Worm (Caenorhabditis elegans): ENCODE data around the gene srx-23.

The srx-23 gene

DNA sequence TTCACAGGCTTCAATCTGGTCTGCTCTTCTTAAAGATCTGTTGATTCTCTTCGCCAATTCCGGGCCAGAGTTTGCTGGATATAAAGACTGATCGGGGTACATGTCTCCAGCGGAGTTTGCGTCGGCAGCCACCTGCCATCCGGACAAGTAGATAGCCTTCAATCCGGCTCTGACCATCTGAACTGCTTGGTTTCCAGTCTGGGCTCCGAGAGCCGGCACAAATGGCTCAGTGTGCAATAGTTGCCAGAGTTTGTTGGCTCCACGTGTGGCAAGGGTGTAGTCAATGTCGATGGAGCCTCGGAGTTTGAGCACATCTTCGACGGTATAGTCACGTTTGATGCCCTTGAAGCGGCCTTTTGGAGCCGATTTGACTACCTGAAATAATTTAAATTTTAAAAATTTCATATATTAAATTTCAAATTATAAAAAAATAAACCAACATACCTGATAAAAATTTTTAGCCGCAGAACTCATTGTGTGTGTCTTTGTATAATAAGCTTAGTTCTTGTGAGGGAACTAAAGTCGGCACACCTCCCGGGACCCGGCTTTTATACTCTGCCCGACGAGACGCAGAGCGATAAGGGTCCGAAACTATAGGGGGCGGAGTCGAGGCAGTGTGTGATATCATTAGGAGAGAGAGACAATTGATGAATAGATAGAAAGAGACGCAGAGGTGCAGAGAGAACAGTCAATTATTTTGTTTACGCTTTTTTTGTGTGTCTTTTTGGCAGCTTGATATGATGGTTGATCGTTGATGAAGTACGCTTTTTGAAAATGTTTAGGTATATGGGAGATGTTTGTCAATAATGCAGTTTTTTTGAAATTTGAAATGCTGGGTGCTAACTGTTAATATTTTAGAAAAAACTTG is 45.6 kb downstream of the srx-23 start, which contains the start of the genes icl-1 and srh-2:
Gene icl-1, minus strand, starts transcription at position 521 of the 868 bp plus-strand sequence.
Gene srh-2, plus strand, starts transcription at position 818 of the 868 bp plus-strand sequence.
- TF ChIP-seq W03F9.2 (tag; optimal IDR thresholded peaks at IDR 0.05), result peak; percentile 3
- TF ChIP-seq him-1 (tag; optimal IDR thresholded peaks at IDR 0.05), result no peak

DNA sequence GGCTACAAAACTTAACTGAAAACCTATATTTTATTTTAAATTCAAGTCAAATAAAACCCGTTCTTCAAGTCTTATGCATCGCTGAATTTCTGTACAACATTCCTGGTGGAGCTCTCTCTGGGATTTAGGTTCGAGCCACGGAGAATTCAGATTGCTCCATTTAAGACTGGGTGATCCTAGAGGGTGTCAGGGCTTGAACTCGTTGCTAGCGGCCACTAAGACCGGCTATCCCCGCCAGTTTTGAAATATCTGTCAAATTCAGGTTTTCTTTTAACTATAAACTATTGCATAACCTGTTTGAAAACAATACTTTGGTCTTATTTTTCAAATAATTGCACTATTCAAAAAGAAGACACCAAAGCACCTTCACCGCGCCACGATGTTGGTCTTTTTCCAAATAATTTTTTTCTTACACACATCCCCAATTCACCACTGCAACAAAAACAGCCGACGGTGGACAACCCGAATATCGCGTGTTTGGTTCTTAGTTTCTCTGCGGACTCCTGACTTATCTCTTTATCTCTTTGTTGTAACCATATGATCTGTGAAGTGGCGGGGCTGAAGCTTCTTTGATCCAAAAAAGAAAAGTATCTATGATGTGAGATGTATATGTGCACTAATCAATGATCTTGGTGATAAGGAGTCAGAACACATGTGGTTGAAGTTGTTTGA is 46.8 kb downstream of the srx-23 start:
- no peak for TF ChIP-seq dao-5 (tag; optimal IDR thresholded peaks at IDR 0.05)
- TF ChIP-seq W03F9.2 (tag; optimal IDR thresholded peaks at IDR 0.05), result no peak
- no peak for TF ChIP-seq him-1 (tag; optimal IDR thresholded peaks at IDR 0.05)

DNA sequence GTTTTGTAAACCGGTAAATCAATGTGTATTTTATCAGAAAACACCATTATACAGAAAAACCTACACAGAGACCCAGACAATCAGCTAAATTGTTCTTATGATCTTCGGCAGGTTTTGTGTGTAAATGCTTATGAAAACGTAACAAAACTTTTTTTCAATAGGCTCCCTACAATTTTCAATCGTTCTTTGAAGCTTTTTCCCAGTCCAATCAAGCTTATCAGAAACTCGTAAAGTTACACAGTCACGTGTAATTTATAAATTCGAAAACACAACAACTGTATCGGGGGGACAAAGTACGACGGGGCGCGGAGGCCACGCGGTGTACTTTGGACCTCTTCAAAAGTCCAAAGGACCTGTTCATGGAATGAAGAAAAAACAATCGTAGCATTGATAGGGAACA is 48.1 kb downstream of the srx-23 start:
- TF ChIP-seq W03F9.2 (tag; optimal IDR thresholded peaks at IDR 0.05), result peak; percentile 38
- TF ChIP-seq dao-5 (tag; optimal IDR thresholded peaks at IDR 0.05), result no peak

DNA sequence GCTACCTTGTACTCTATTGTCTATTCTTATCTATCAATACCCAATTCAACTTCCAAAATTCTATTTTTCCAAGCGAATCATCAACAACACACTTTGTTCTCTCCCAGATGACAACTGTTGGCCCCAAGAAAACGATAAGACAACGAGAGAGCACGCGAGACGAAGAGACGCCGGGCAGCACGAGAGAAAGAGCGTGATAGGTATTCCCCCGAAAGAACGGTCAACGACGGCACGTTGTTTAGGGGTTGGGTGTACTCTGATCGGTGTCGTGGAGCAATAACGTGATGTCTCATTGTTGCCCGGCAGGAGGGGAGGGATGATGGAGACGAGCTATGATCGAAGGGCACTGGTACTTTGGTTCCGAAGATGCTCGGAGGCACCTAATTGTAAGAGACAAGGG is 49.2 kb downstream of the srx-23 start:
- TF ChIP-seq W03F9.2 (tag; optimal IDR thresholded peaks at IDR 0.05) (peak; percentile 41), dao-5 (tag; optimal IDR thresholded peaks at IDR 0.05) (no peak), him-1 (tag; optimal IDR thresholded peaks at IDR 0.05) (no peak)
